Worm (Caenorhabditis elegans) whole organism, L2 larva: Measurements from ENCODE around the gene sri-27.

Source experiments
- C34F6.9 ChIP-seq: fragments of 150-350 bp; optimal IDR thresholded peaks from 2 replicates; lab custom pipeline; 2014; ENCODE audit warnings: missing biosample characterization, missing genetic modification characterization
- F13H6.1 ChIP-seq: sonication (generic microtip); optimal IDR thresholded peaks from 2 replicates; lab custom pipeline; 2016; ENCODE audit warnings: missing genetic modification characterization, missing compliant biosample characterization
- Y55F3AM.14 ChIP-seq: fragments of 200-800 bp; sonication (Bioruptor generic); optimal IDR thresholded peaks from 2 replicates; lab custom pipeline; 2018; ENCODE audit warnings: mild to moderate bottlenecking, missing genetic modification characterization, missing compliant biosample characterization
- ZK546.5 ChIP-seq: sonication (generic microtip); optimal IDR thresholded peaks from 2 replicates; lab custom pipeline; 2017; ENCODE audit warnings: missing biosample characterization, missing genetic modification characterization
- alr-1 ChIP-seq: fragments of 150-350 bp; optimal IDR thresholded peaks from 2 replicates; lab custom pipeline; 2014; ENCODE audit warnings: missing biosample characterization, missing genetic modification characterization
- aly-2 ChIP-seq: fragments of 150-350 bp; optimal IDR thresholded peaks from 2 replicates; lab custom pipeline; 2014; ENCODE audit warnings: missing biosample characterization, missing genetic modification characterization
- ama-1 ChIP-seq: fragments of 150-350 bp; optimal IDR thresholded peaks from 2 replicates; lab custom pipeline; 2018; ENCODE audit warnings: inconsistent platforms
- ceh-82 ChIP-seq: fragments of 150-350 bp; optimal IDR thresholded peaks from 2 replicates; lab custom pipeline; 2014; ENCODE audit warnings: missing biosample characterization, missing genetic modification characterization
- crh-2 ChIP-seq: sonication (generic microtip); optimal IDR thresholded peaks from 2 replicates; lab custom pipeline; 2017; ENCODE audit warnings: missing biosample characterization, missing genetic modification characterization
- dmd-4 ChIP-seq: sonication (generic microtip); optimal IDR thresholded peaks from 2 replicates; lab custom pipeline; 2017; ENCODE audit warnings: missing biosample characterization, missing genetic modification characterization
- egl-27 ChIP-seq: sonication (generic microtip); optimal IDR thresholded peaks from 3 replicates; lab custom pipeline; 2017; ENCODE audit warnings: missing biosample characterization, missing genetic modification reagents, missing genetic modification characterization
- elt-1 ChIP-seq: fragments of 150-350 bp; optimal IDR thresholded peaks from 2 replicates; lab custom pipeline; 2014; ENCODE audit warnings: missing biosample characterization, missing genetic modification characterization
- elt-3 ChIP-seq: sonication (generic microtip); optimal IDR thresholded peaks from 2 replicates; lab custom pipeline; 2017; ENCODE audit warnings: missing biosample characterization, missing genetic modification characterization
- fos-1 ChIP-seq: fragments of 150-350 bp; optimal IDR thresholded peaks from 2 replicates; lab custom pipeline; 2014; ENCODE audit warnings: missing biosample characterization, missing genetic modification characterization
- gmeb-1 ChIP-seq: fragments of 150-350 bp; optimal IDR thresholded peaks from 2 replicates; lab custom pipeline; 2014; ENCODE audit warnings: missing biosample characterization, missing genetic modification characterization
- lin-11 ChIP-seq: fragments of 150-350 bp; sonication (generic microtip); optimal IDR thresholded peaks from 2 replicates; lab custom pipeline; 2014; ENCODE audit warnings: missing biosample characterization, missing genetic modification characterization, inconsistent platforms, mixed read lengths
- lin-39 ChIP-seq: fragments of 150-350 bp; optimal IDR thresholded peaks from 2 replicates; lab custom pipeline; 2014; ENCODE audit warnings: missing biosample characterization, missing genetic modification reagents, missing genetic modification characterization
- lsy-2 ChIP-seq, 2 experiments: fragments of 150-350 bp in 1 of 2; sonication (generic microtip) in 1 of 2; optimal IDR thresholded peaks; 2 replicates each; lab custom pipeline; 2014 to 2017; ENCODE audit warnings: missing biosample characterization in 2 of 2, missing genetic modification characterization in 2 of 2
- mab-5 ChIP-seq: fragments of 150-350 bp; optimal IDR thresholded peaks from 2 replicates; lab custom pipeline; 2014; ENCODE audit warnings: missing biosample characterization, missing genetic modification characterization
- nhr-10 ChIP-seq: sonication (generic microtip); optimal IDR thresholded peaks from 2 replicates; lab custom pipeline; 2017; ENCODE audit warnings: missing biosample characterization, missing genetic modification characterization
- nhr-129 ChIP-seq: fragments of 150-350 bp; optimal IDR thresholded peaks from 2 replicates; lab custom pipeline; 2014; ENCODE audit warnings: missing biosample characterization, missing genetic modification characterization
- nhr-237 ChIP-seq: fragments of 150-350 bp; optimal IDR thresholded peaks from 2 replicates; lab custom pipeline; 2014; ENCODE audit warnings: missing biosample characterization, missing genetic modification characterization
- sem-4 ChIP-seq: fragments of 150-350 bp; optimal IDR thresholded peaks from 2 replicates; lab custom pipeline; 2014; ENCODE audit warnings: missing biosample characterization, missing genetic modification reagents, missing genetic modification characterization
- skn-1 ChIP-seq: sonication (generic microtip); optimal IDR thresholded peaks from 2 replicates; lab custom pipeline; 2017; ENCODE audit warnings: missing biosample characterization, missing genetic modification characterization
- sma-3 ChIP-seq: sonication (generic microtip); optimal IDR thresholded peaks from 2 replicates; lab custom pipeline; 2016; ENCODE audit warnings: missing genetic modification reagents, missing genetic modification characterization, missing compliant biosample characterization
- sma-9 ChIP-seq, 2 experiments: fragments of 150-350 bp in 1 of 2; sonication (generic microtip) in 1 of 2; optimal IDR thresholded peaks; 2 replicates each; lab custom pipeline; 2014 to 2016; ENCODE audit warnings: missing genetic modification characterization in 2 of 2, mild to moderate bottlenecking in 1 of 2, missing biosample characterization in 1 of 2, missing compliant biosample characterization in 1 of 2, missing genetic modification reagents in 1 of 2, moderate library complexity in 1 of 2
- unc-39 ChIP-seq: fragments of 150-350 bp; optimal IDR thresholded peaks from 2 replicates; lab custom pipeline; 2014; ENCODE audit warnings: missing biosample characterization, missing genetic modification characterization
- unc-55 ChIP-seq: fragments of 150-350 bp; sonication (generic microtip); optimal IDR thresholded peaks from 3 replicates; lab custom pipeline; 2014; ENCODE audit warnings: missing biosample characterization, missing genetic modification reagents, missing genetic modification characterization
- zag-1 ChIP-seq: fragments of 150-350 bp; optimal IDR thresholded peaks from 2 replicates; lab custom pipeline; 2014; ENCODE audit warnings: missing biosample characterization, missing genetic modification characterization
- ztf-1 ChIP-seq: fragments of 200-800 bp; sonication (Bioruptor generic); conservative IDR thresholded peaks from 2 replicates; pipeline ENCODE4 v1.3.6; 2022; ENCODE audit warnings: missing genetic modification characterization, missing compliant biosample characterization

Gene sri-27

DNA sequence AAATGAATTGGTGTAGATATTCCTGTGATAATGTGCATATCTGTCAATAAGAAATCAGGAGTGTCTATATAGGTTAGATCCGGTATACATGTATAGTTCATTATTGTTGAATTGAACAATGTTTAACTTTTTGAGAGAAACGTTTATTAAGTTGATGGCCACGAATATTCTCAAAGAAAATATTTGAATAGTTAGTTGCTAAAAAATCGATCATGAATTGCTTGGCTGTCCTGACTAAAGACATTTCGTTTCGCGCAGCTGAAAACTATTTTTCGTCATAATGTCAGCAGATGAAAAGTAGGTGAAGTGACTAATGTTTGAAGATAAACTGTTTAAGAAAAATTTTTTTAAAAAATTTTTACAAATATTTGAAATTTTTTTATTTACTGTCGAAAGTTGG is 26.0 kb downstream of the sri-27 start, which contains the start of gene srh-199:
srh-199 (minus strand) TSS at position 101 of the 400 bp plus-strand sequence.
- TF ChIP-seq lin-39 (tag; lab: Kevin White, UChicago): no peak
- no peak for TF ChIP-seq sma-3 (GFP tag; lab: Kevin White, UChicago)
- TF ChIP-seq nhr-10 (tag; lab: Kevin White, UChicago): no peak
- TF ChIP-seq C34F6.9: no peak

DNA sequence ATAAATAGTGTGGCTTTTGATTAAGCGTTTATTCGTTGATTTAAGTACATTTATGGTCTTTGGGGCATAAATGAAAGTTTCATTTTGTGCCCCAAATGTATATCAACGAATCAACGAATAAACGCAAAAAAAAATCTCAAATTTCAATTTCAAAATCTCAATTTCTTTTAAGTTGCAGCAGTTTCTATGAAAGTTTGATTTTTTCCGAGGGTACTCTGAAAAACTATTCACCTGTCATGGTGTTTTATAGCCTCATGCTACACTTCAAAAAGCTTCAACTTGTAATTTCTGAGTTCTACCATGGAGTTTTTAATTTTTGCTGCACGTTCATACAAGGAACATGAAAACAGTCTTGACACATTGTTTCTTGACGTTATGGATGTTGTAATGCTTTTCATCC is 27.0 kb downstream of the sri-27 start, which contains the start of gene ZK697.1:
ZK697.1 (plus strand) TSS at position 301 of the 400 bp plus-strand sequence.
- TF ChIP-seq ztf-1 (GFP tag; lab: Robert Waterston, UW): no peak
- TF ChIP-seq crh-2 (tag; lab: Kevin White, UChicago): no peak
- TF ChIP-seq nhr-237 (tag; lab: Kevin White, UChicago): no peak
- no peak for TF ChIP-seq alr-1 (tag; lab: Kevin White, UChicago)
- TF ChIP-seq dmd-4 (tag; lab: Kevin White, UChicago): no peak
- TF ChIP-seq sma-9 (GFP tag; optimal IDR thresholded peaks at IDR 0.05; lab: Kevin White, UChicago): no peak
- no peak for TF ChIP-seq sma-9 (tag; optimal IDR thresholded peaks at IDR 0.05; lab: Kevin White, UChicago)
- TF ChIP-seq zag-1 (tag; lab: Kevin White, UChicago): no peak
- no peak for TF ChIP-seq elt-1 (tag; lab: Kevin White, UChicago)
- no peak for TF ChIP-seq egl-27 (tag; lab: Kevin White, UChicago)
- no peak for TF ChIP-seq Y55F3AM.14
- TF ChIP-seq nhr-10 (tag; lab: Kevin White, UChicago): no peak
- TF ChIP-seq mab-5: no peak

DNA sequence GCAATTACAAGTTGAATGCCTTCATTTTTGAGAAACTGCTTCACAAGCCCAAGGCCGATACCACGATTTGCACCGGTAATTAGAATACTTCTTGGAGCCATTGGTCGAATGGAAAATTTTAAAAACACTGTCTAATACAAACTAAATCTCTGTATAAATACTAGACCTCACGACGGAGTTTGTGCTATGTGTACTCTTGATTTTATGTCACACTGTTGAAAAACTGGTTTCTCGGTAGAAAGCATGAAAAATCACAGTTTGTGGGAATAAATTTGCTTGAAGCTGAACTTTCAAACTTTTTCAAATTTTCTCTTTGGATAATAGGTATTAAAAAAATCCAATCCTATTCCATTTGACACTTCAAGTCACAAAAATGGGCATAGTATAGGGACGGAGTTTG is 30.1 kb downstream of the sri-27 start, which contains the start of gene ZK697.14:
ZK697.14 (minus strand) TSS at position 101 of the 400 bp plus-strand sequence.
- no peak for TF ChIP-seq unc-55 (GFP tag; lab: Kevin White, UChicago)
- TF ChIP-seq lsy-2 (tag; optimal IDR thresholded peaks at IDR 0.05; lab: Kevin White, UChicago): no peak
- TF ChIP-seq nhr-129 (tag; lab: Kevin White, UChicago): no peak
- TF ChIP-seq ama-1 (lab: Kevin White, UChicago): no peak
- no peak for TF ChIP-seq gmeb-1 (tag; lab: Kevin White, UChicago)
- no peak for TF ChIP-seq Y55F3AM.14
- TF ChIP-seq ZK546.5: no peak
- TF ChIP-seq mab-5: no peak
- TF ChIP-seq sem-4 (tag; lab: Kevin White, UChicago): no peak
- no peak for TF ChIP-seq ceh-82 (tag; lab: Kevin White, UChicago)
- TF ChIP-seq, all 48 proteins: peak for 0

DNA sequence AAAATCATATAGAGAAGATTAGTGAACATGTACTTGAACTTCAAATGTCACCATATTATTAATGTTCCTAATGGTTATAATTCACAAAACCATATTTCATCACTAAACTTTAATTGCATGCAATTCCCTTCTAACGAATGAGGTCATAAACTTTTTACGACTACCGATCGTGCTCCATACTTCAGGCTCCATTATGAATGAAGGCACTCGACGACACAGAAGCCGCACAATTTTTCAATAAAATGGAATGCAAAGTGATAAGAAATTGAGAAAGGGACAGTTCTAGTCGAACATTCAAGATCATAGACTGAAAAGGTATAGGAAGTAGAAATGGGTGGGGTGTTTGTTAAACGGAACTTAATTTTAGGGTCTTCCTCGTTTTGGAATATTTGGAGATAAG is 30.6 kb downstream of the sri-27 start:
- TF ChIP-seq zag-1 (tag; lab: Kevin White, UChicago) (no peak), nhr-10 (tag; lab: Kevin White, UChicago) (no peak), sma-3 (GFP tag; lab: Kevin White, UChicago) (no peak), elt-3 (tag; lab: Kevin White, UChicago) (no peak), dmd-4 (tag; lab: Kevin White, UChicago) (no peak), unc-39 (tag; lab: Kevin White, UChicago) (no peak), F13H6.1 (no peak), unc-55 (GFP tag; lab: Kevin White, UChicago) (no peak)

DNA sequence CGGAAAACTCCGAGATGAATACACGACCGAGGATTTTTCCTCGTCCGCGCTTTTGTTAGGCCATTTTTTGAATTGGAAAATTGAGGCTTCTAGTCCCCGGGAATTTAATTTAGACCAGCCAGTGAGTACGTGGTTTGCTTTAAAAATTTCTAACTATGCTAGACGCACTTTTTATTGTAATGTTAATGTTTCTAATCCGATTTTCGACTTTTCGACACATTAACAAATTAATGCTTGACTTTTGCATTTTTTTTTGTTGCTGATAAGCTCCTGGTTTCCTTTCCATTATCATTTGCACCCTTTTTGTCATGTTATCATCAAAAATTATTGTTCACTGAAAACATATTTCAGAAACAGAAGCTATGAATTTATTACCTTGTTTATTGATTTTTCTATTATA is 31.4 kb downstream of the sri-27 start, which contains the start of gene clec-204:
clec-204 (plus strand) TSS at position 301 of the 400 bp plus-strand sequence.
- no peak for TF ChIP-seq ama-1 (lab: Kevin White, UChicago)
- TF ChIP-seq lin-11 (tag; lab: Kevin White, UChicago): no peak
- TF ChIP-seq fos-1 (tag; lab: Kevin White, UChicago): peak; percentile 28

DNA sequence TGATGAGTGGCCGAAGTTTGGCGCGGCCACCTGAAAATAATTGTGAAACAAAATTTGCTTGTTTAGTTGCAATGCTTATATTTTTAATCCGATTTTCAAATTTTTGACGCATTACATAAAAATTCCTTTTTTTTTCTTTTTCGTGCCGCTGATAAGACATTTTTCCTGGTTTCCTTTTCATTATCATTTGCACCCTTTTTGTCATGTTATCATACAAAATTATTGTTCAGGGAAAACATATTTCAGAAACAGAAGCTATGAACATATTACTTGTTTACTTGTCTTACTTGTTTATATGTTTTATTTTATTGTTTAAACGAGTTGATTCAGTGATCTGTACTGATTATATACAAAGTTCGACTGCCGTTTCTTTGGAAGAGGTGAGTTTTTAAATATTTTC is 35.2 kb downstream of the sri-27 start, which contains the start of gene clec-205:
clec-205 (plus strand) TSS at position 212 of the 400 bp plus-strand sequence.
- TF ChIP-seq fos-1 (tag; lab: Kevin White, UChicago) (peak; percentile 63), zag-1 (tag; lab: Kevin White, UChicago) (no peak), aly-2 (tag; lab: Kevin White, UChicago) (no peak), skn-1 (tag; lab: Kevin White, UChicago) (no peak)
